Worm (Caenorhabditis elegans): ENCODE results near the gene ZK596.2.

DNA sequence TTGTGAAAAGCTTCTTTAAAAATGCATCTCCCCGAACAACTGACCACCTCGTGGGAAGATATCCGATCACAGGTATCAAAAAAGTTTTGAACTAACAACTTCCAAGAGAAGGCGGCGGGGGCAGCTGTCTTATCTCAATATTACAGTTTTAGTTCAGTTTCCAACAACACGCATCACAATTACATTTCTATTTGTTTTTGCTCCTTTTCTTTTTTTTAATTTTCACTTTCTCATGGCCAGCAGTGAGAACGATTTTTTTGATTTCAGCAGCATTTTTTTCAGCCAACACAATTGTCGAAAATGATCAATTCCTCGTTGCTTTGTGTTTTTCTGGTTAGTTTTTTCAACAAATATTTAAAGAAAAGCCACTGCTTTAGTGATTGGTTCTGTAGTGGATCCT lies 4.0 kb upstream of the ZK596.2 start, which contains the start of gene ZK593.2:
- TF ChIP-seq nhr-120 (GFP tag; IDR thresholded peaks at IDR 0.05) = no peak
- TF ChIP-seq madf-8 (GFP tag; conservative IDR thresholded peaks at IDR 0.05) = no peak
- TF ChIP-seq nhr-27 (tag; optimal IDR thresholded peaks at IDR 0.05) = no peak
- TF ChIP-seq madf-6 (GFP tag; IDR thresholded peaks at IDR 0.05) = no peak
- TF ChIP-seq chd-7 (tag; optimal IDR thresholded peaks at IDR 0.05) = no peak
- TF ChIP-seq ceh-58 (GFP tag; IDR thresholded peaks at IDR 0.05) = no peak
- no peak for TF ChIP-seq dpff-1 (tag; optimal IDR thresholded peaks at IDR 0.05)
- TF ChIP-seq ztf-22 (GFP tag; optimal IDR thresholded peaks at IDR 0.05) = no peak
- no peak for TF ChIP-seq mes-4 (tag; optimal IDR thresholded peaks at IDR 0.05)

Measured in whole organism, young adult.